Fruit fly (Drosophila melanogaster): ENCODE measurements around the gene PolE1.

The PolE1 gene

dm6 chr3R:23386907-23387306, 39.0 kb downstream of the PolE1 start (continued):
- peak; percentile 24 for TF ChIP-seq CG17802 (tag; optimal IDR thresholded peaks at IDR 0.05)
- peak; percentile 25 for TF ChIP-seq nerfin-1 (tag; optimal IDR thresholded peaks at IDR 0.05)
- peak; percentile 8 for TF ChIP-seq CG17829 (tag; optimal IDR thresholded peaks at IDR 0.05)
- no peak for TF ChIP-seq zen2 (GFP tag; IDR thresholded peaks at IDR 0.05; ENCODE audit: partially characterized antibody)
- TF ChIP-seq Ravus (GFP tag; IDR thresholded peaks at IDR 0.05), result no peak
- no peak for TF ChIP-seq Atf3 (GFP tag; optimal IDR thresholded peaks at IDR 0.05)
- TF ChIP-seq ara (GFP tag; IDR thresholded peaks at IDR 0.05), result peak; percentile 65
- no peak for TF ChIP-seq Tbp (GFP tag; optimal IDR thresholded peaks at IDR 0.05)
- peak; percentile 28 for TF ChIP-seq CG17385 (GFP tag; optimal IDR thresholded peaks at IDR 0.05)
- peak; percentile 39; the same call in 1 of the 2 replicates for TF ChIP-seq CG5953 (GFP tag; IDR thresholded peaks at IDR 0.05)
- TF ChIP-seq CG16863 (GFP tag; optimal IDR thresholded peaks at IDR 0.05), result peak; percentile 49
- TF ChIP-seq Oaz (GFP tag; IDR thresholded peaks at IDR 0.05), result peak; percentile 32; the same call in 1 of the 2 replicates
- TF ChIP-seq Hmx (GFP tag; optimal IDR thresholded peaks at IDR 0.05), result no peak
- peak in 1 of 2 experiments; percentile 50 for TF ChIP-seq chif (GFP tag; optimal IDR thresholded peaks at IDR 0.05)

dm6 chr3R:23388798-23389197, 40.9 kb downstream of the PolE1 start, which contains the start of gene CG31515:
Gene CG31515 (minus strand): TSS chr3R:23388898.
- TF ChIP-seq NC2β (GFP tag; optimal IDR thresholded peaks at IDR 0.05) (no peak), CG14965 (GFP tag; optimal IDR thresholded peaks at IDR 0.05; ENCODE audit: borderline replicate concordance) (no peak), D19A (tag; optimal IDR thresholded peaks at IDR 0.05) (no peak), CG10654 (GFP tag; optimal IDR thresholded peaks at IDR 0.05) (no peak), gsb-n (tag; optimal IDR thresholded peaks at IDR 0.05) (no peak), hth (optimal IDR thresholded peaks at IDR 0.05) (no peak), Hr51 (GFP tag; optimal IDR thresholded peaks at IDR 0.05) (no peak), CG31441 (GFP tag; IDR thresholded peaks at IDR 0.05) (no peak), gcm2 (GFP tag; optimal IDR thresholded peaks at IDR 0.05) (no peak), grau (tag; optimal IDR thresholded peaks at IDR 0.05) (no peak), zen (tag; optimal IDR thresholded peaks at IDR 0.05) (no peak), sna (GFP tag; IDR thresholded peaks at IDR 0.05; ENCODE audit: partially characterized antibody) (no peak), ssp (GFP tag; IDR thresholded peaks at IDR 0.05) (no peak)

dm6 chr3R:23390769-23391309, 42.9 kb downstream of the PolE1 start:
- TF ChIP-seq Nf-YC (tag; optimal IDR thresholded peaks at IDR 0.05) (no peak), ind (GFP tag; optimal IDR thresholded peaks at IDR 0.05) (no peak), fu2 (GFP tag; optimal IDR thresholded peaks at IDR 0.05) (no peak), Poxn (GFP tag; IDR thresholded peaks at IDR 0.05) (no peak), phol (tag; optimal IDR thresholded peaks at IDR 0.05) (no peak), vvl (GFP tag; IDR thresholded peaks at IDR 0.05) (no peak), CG2889 (GFP tag; IDR thresholded peaks at IDR 0.05) (no peak), Hey (tag; optimal IDR thresholded peaks at IDR 0.05) (no peak), Ets65A (GFP tag) (no peak), CG9797 (GFP tag; optimal IDR thresholded peaks at IDR 0.05) (no peak), ssp (GFP tag; IDR thresholded peaks at IDR 0.05) (no peak), BtbVII (GFP tag; optimal IDR thresholded peaks at IDR 0.05) (no peak), zfh1 (GFP tag; IDR thresholded peaks at IDR 0.05) (no peak), her (GFP tag; optimal IDR thresholded peaks at IDR 0.05) (no peak), dmrt11E (tag; optimal IDR thresholded peaks at IDR 0.05) (no peak), CG4854 (GFP tag; optimal IDR thresholded peaks at IDR 0.05) (no peak), CG7839 (tag; optimal IDR thresholded peaks at IDR 0.05) (no peak), slbo (GFP tag; IDR thresholded peaks at IDR 0.05) (no peak), pfk (GFP tag; optimal IDR thresholded peaks at IDR 0.05) (no peak), Sin3A (optimal IDR thresholded peaks at IDR 0.05) (no peak)
